Worm (Caenorhabditis elegans): ENCODE results near the gene tbc-16.

ce11 chrX:5848703-5849102 lies 48.4 kb upstream of the tbc-16 start, which contains the start of gene atat-2:
- TF ChIP-seq F49E8.2 (tag; optimal IDR thresholded peaks at IDR 0.05; ENCODE audit: insufficient read depth): no peak
- no peak for TF ChIP-seq madf-6 (GFP tag; IDR thresholded peaks at IDR 0.05)
- TF ChIP-seq mes-4 (tag; optimal IDR thresholded peaks at IDR 0.05): no peak
- TF ChIP-seq nhr-27 (tag; optimal IDR thresholded peaks at IDR 0.05): no peak
- TF ChIP-seq sea-2 (GFP tag; IDR thresholded peaks at IDR 0.05): no peak
- TF ChIP-seq somi-1 (GFP tag; optimal IDR thresholded peaks at IDR 0.05): no peak
- no peak for TF ChIP-seq dox-1 (GFP tag; IDR thresholded peaks at IDR 0.05)
- TF ChIP-seq tbx-9 (tag; optimal IDR thresholded peaks at IDR 0.05; ENCODE audit: borderline replicate concordance): no peak
- TF ChIP-seq pha-4 (tag; optimal IDR thresholded peaks at IDR 0.05): no peak
- TF ChIP-seq attf-3 (GFP tag; conservative IDR thresholded peaks at IDR 0.05): no peak

Measured in whole organism, young adult.